Worm (Caenorhabditis elegans): ENCODE data around the gene acox-1.5.

DNA sequence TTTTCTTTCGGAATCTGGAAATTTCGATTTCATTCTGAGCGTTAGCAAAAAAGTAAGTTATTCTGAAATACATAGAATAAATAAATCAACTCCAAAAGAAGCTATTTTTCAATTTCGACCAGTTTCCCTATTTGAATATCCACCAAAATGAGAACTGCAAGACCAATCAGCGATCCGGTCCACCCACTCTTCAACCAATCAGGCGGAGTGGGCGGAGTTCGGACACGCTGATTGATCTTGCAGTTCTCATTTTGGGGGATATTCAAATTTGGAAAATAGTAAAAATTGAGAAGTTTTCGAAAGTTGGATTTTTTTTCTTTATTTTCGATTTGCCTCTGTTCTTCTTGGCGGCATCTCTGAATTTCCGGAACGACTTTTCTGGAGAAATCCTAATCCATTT lies 21.1 kb downstream of the acox-1.5 start:
- no peak for TF ChIP-seq W03F9.2 (tag; optimal IDR thresholded peaks at IDR 0.05)
- TF ChIP-seq him-1 (tag; optimal IDR thresholded peaks at IDR 0.05) = no peak
- no peak for TF ChIP-seq dao-5 (tag; optimal IDR thresholded peaks at IDR 0.05)

Data from whole organism, L4/young adult.